Fruit fly (Drosophila melanogaster) whole organism, embryonic: ENCODE measurements around the gene Gdi.

Experiments
- B-H2 ChIP-seq: fragments of 200-800 bp; sonication (Bioruptor generic); optimal IDR thresholded peaks from 2 replicates; lab custom pipeline; 2018; ENCODE audit warnings: missing biosample characterization, mild to moderate bottlenecking, missing genetic modification characterization
- CG10979 ChIP-seq: fragments of 200-800 bp; sonication (Bioruptor generic); optimal IDR thresholded peaks from 2 replicates; lab custom pipeline; 2018; ENCODE audit warnings: missing biosample characterization, mild to moderate bottlenecking, missing genetic modification characterization, moderate library complexity
- CG11085 ChIP-seq: fragments of 200-800 bp; sonication (Bioruptor generic); IDR thresholded peaks from 2 replicates; pipeline ENCODE4 v1.3.6; 2022; ENCODE audit warnings: missing biosample characterization, missing genetic modification characterization
- CG11093 ChIP-seq: fragments of 200-800 bp; sonication (Bioruptor generic); IDR thresholded peaks from 3 replicates; pipeline ENCODE4 v1.3.6; 2022; ENCODE audit warnings: missing biosample characterization, missing genetic modification characterization
- CG11456 ChIP-seq: fragments of 200-800 bp; sonication (Bioruptor generic); IDR thresholded peaks from 3 replicates; pipeline ENCODE4 v1.3.6; 2022; ENCODE audit warnings: missing biosample characterization, missing genetic modification characterization
- CG1529 ChIP-seq: fragments of 200-800 bp; sonication (Bioruptor generic); optimal IDR thresholded peaks from 3 replicates; lab custom pipeline; 2018; ENCODE audit warnings: missing biosample characterization, missing genetic modification characterization
- CG17612 ChIP-seq: fragments of 200-800 bp; sonication (Bioruptor generic); IDR thresholded peaks from 2 replicates; pipeline ENCODE4 v1.3.6; 2022; ENCODE audit warnings: missing biosample characterization, missing genetic modification characterization
- CG1832 ChIP-seq: fragments of 200-800 bp; sonication (Bioruptor generic); optimal IDR thresholded peaks from 2 replicates; lab custom pipeline; 2017; ENCODE audit warnings: missing biosample characterization, mild to moderate bottlenecking, missing genetic modification characterization, inconsistent platforms
- CG18476 ChIP-seq: fragments of 200-800 bp; sonication (Bioruptor generic); optimal IDR thresholded peaks from 2 replicates; lab custom pipeline; 2016; ENCODE audit warnings: missing biosample characterization, mild to moderate bottlenecking, missing genetic modification characterization
- CG3726 ChIP-seq: fragments of 200-800 bp; sonication (Bioruptor generic); IDR thresholded peaks from 3 replicates; pipeline ENCODE4, ENCODE4 v1.3.6; 2022; ENCODE audit warnings: missing biosample characterization, missing genetic modification characterization
- CG3847 ChIP-seq: fragments of 200-800 bp; sonication (Bioruptor generic); IDR thresholded peaks from 2 replicates; pipeline ENCODE4 v1.3.6; 2022; ENCODE audit warnings: missing biosample characterization, missing genetic modification characterization
- CG3995 ChIP-seq: fragments of 200-800 bp; sonication (Bioruptor generic); optimal IDR thresholded peaks from 3 replicates; lab custom pipeline; 2016; ENCODE audit warnings: missing biosample characterization, missing genetic modification characterization
- CG4282 ChIP-seq: fragments of 200-800 bp; sonication (Bioruptor generic); optimal IDR thresholded peaks from 2 replicates; lab custom pipeline; 2016; ENCODE audit warnings: missing biosample characterization, missing genetic modification characterization
- CG7928 ChIP-seq: fragments of 200-800 bp; sonication (Bioruptor generic); optimal IDR thresholded peaks from 2 replicates; lab custom pipeline; 2017; ENCODE audit warnings: missing biosample characterization, mild to moderate bottlenecking, missing genetic modification characterization
- CG7987 ChIP-seq: fragments of 200-800 bp; sonication (Bioruptor generic); optimal IDR thresholded peaks from 2 replicates; lab custom pipeline; 2018; ENCODE audit warnings: missing biosample characterization, mild to moderate bottlenecking, missing genetic modification characterization, moderate library complexity
- CG8290 ChIP-seq, 3 experiments: fragments of 200-800 bp; sonication (Bioruptor generic); optimal IDR thresholded peaks; 2 replicates each; lab custom pipeline; 2016 to 2019; ENCODE audit warnings: missing biosample characterization in 3 of 3, missing genetic modification characterization in 3 of 3, mild to moderate bottlenecking in 2 of 3, moderate library complexity in 1 of 3
- CG8359 ChIP-seq: fragments of 200-800 bp; sonication (Bioruptor generic); optimal IDR thresholded peaks from 2 replicates; lab custom pipeline; 2017; ENCODE audit warnings: missing biosample characterization, mild to moderate bottlenecking, missing genetic modification characterization, borderline replicate concordance
- Ets97D ChIP-seq: fragments of 200-800 bp; sonication (Bioruptor generic); optimal IDR thresholded peaks from 3 replicates; lab custom pipeline; 2016; ENCODE audit warnings: missing biosample characterization, missing genetic modification characterization
- Hmx ChIP-seq: fragments of 200-800 bp; sonication (Bioruptor generic); optimal IDR thresholded peaks from 2 replicates; lab custom pipeline; 2016; ENCODE audit warnings: missing biosample characterization, missing genetic modification characterization
- Mad ChIP-seq: fragments of 200-800 bp; sonication (Bioruptor generic); optimal IDR thresholded peaks from 2 replicates; lab custom pipeline; 2016; ENCODE audit warnings: missing biosample characterization, missing genetic modification characterization
- Oli ChIP-seq: fragments of 200-800 bp; sonication (Bioruptor generic); optimal IDR thresholded peaks from 2 replicates; lab custom pipeline; 2018; ENCODE audit warnings: missing biosample characterization, mild to moderate bottlenecking, missing genetic modification characterization, moderate library complexity
- PHDP ChIP-seq: fragments of 200-800 bp; sonication (Bioruptor generic); optimal IDR thresholded peaks from 3 replicates; lab custom pipeline; 2018; ENCODE audit warnings: missing biosample characterization, mild to moderate bottlenecking, missing genetic modification characterization, moderate library complexity
- Pdp1 ChIP-seq, 2 experiments: fragments of 200-800 bp; sonication (Bioruptor generic); optimal IDR thresholded peaks; 3 replicates each; lab custom pipeline; 2016; ENCODE audit warnings: missing biosample characterization in 2 of 2, missing genetic modification characterization in 2 of 2, mild to moderate bottlenecking in 1 of 2, moderate library complexity in 1 of 2
- Rx ChIP-seq: fragments of 200-800 bp; sonication (Bioruptor generic); IDR thresholded peaks from 2 replicates; pipeline ENCODE4 v1.3.6; 2022; ENCODE audit warnings: missing biosample characterization, missing genetic modification characterization
- cg ChIP-seq: fragments of 200-800 bp; sonication (Bioruptor generic); optimal IDR thresholded peaks from 3 replicates; lab custom pipeline; 2019; ENCODE audit warnings: missing biosample characterization, mild to moderate bottlenecking, missing genetic modification characterization, moderate library complexity
- croc ChIP-seq: fragments of 200-800 bp; sonication (Bioruptor generic); conservative IDR thresholded peaks from 3 replicates; pipeline ENCODE4 v1.3.6; 2022; ENCODE audit warnings: missing biosample characterization, missing genetic modification characterization
- crp ChIP-seq, 2 experiments: fragments of 200-800 bp; sonication (Bioruptor generic); optimal IDR thresholded peaks; 2 replicates in 1 of 2; 3 replicates in 1 of 2; lab custom pipeline; 2017; ENCODE audit warnings: missing biosample characterization in 2 of 2, missing genetic modification characterization in 2 of 2, mild to moderate bottlenecking in 1 of 2, moderate library complexity in 1 of 2
- disco-r ChIP-seq: fragments of 200-800 bp; sonication (Bioruptor generic); optimal IDR thresholded peaks from 2 replicates; lab custom pipeline; 2016; ENCODE audit warnings: missing biosample characterization, missing genetic modification characterization
- fru ChIP-seq: fragments of >200 bp; optimal IDR thresholded peaks from 2 replicates; lab custom pipeline; 2017
- fu2 ChIP-seq: fragments of 200-800 bp; sonication (Bioruptor generic); optimal IDR thresholded peaks from 2 replicates; lab custom pipeline; 2016; ENCODE audit warnings: missing biosample characterization, missing genetic modification characterization
- gcm ChIP-seq: fragments of 200-800 bp; sonication (Bioruptor generic); optimal IDR thresholded peaks from 2 replicates; lab custom pipeline; 2019; ENCODE audit warnings: missing biosample characterization, mild to moderate bottlenecking, missing genetic modification characterization, moderate library complexity
- gro ChIP-seq: fragments of 200-800 bp; sonication (Bioruptor generic); optimal IDR thresholded peaks from 2 replicates; lab custom pipeline; 2016; ENCODE audit warnings: missing biosample characterization, missing genetic modification characterization
- luna ChIP-seq: fragments of 200-800 bp; sonication (Bioruptor generic); optimal IDR thresholded peaks from 2 replicates; lab custom pipeline; 2016; ENCODE audit warnings: missing biosample characterization, missing genetic modification characterization
- nau ChIP-seq: fragments of 200-800 bp; sonication (Bioruptor generic); optimal IDR thresholded peaks from 3 replicates; lab custom pipeline; 2017; ENCODE audit warnings: missing biosample characterization, mild to moderate bottlenecking, missing genetic modification characterization, missing genetic modification reagents
- nerfin-2 ChIP-seq: fragments of 200-800 bp; sonication (Bioruptor generic); IDR thresholded peaks from 2 replicates; pipeline ENCODE4 v1.3.6; 2022; ENCODE audit warnings: missing biosample characterization, missing genetic modification characterization; ENCODE audit not compliant: partially characterized antibody
- oc ChIP-seq: fragments of 200-800 bp; sonication (Bioruptor generic); optimal IDR thresholded peaks from 2 replicates; lab custom pipeline; 2018; ENCODE audit warnings: missing biosample characterization, mild to moderate bottlenecking, missing genetic modification characterization, moderate library complexity
- onecut ChIP-seq: fragments of 200-800 bp; sonication (Bioruptor generic); IDR thresholded peaks from 2 replicates; pipeline ENCODE4 v1.3.6; 2022; ENCODE audit warnings: missing biosample characterization, missing genetic modification characterization
- p53 ChIP-seq: fragments of 200-800 bp; sonication (Bioruptor generic); optimal IDR thresholded peaks from 2 replicates; lab custom pipeline; 2016; ENCODE audit warnings: missing biosample characterization, missing genetic modification characterization
- phol ChIP-seq: fragments of 200-800 bp; sonication (Bioruptor generic); optimal IDR thresholded peaks from 3 replicates; lab custom pipeline; 2018; ENCODE audit warnings: missing biosample characterization, mild to moderate bottlenecking, missing genetic modification characterization, moderate library complexity
- ro ChIP-seq: fragments of 200-800 bp; sonication (Bioruptor generic); IDR thresholded peaks from 2 replicates; pipeline ENCODE4 v1.3.6; 2022; ENCODE audit warnings: missing biosample characterization, missing genetic modification characterization
- schlank ChIP-seq: fragments of 200-800 bp; sonication (Bioruptor generic); optimal IDR thresholded peaks from 2 replicates; lab custom pipeline; 2018; ENCODE audit warnings: missing biosample characterization, mild to moderate bottlenecking, missing genetic modification characterization
- sd ChIP-seq: fragments of 200-800 bp; sonication (Bioruptor generic); optimal IDR thresholded peaks from 3 replicates; lab custom pipeline; 2018; ENCODE audit warnings: missing biosample characterization, mild to moderate bottlenecking, missing genetic modification characterization, moderate library complexity
- sim ChIP-seq: fragments of 200-800 bp; sonication (Bioruptor generic); IDR thresholded peaks from 2 replicates; pipeline ENCODE4 v1.3.6; 2022; ENCODE audit warnings: missing biosample characterization, missing genetic modification characterization
- slbo ChIP-seq: fragments of 200-800 bp; sonication (Bioruptor generic); IDR thresholded peaks from 2 replicates; pipeline ENCODE4 v1.3.6; 2022; ENCODE audit warnings: missing biosample characterization, missing genetic modification characterization
- sug ChIP-seq: fragments of 200-800 bp; optimal IDR thresholded peaks from 2 replicates; lab custom pipeline; 2019; ENCODE audit warnings: missing biosample characterization, mild to moderate bottlenecking, missing genetic modification characterization, moderate library complexity
- tgo ChIP-seq: fragments of 200-800 bp; sonication (Bioruptor generic); IDR thresholded peaks from 3 replicates; pipeline ENCODE4 v1.3.6; 2022; ENCODE audit warnings: missing biosample characterization, missing genetic modification characterization
- tio ChIP-seq: fragments of 200-800 bp; sonication (Bioruptor generic); optimal IDR thresholded peaks from 2 replicates; lab custom pipeline; 2017; ENCODE audit warnings: missing biosample characterization, missing genetic modification characterization, inconsistent platforms
- yki ChIP-seq: fragments of >200 bp; optimal IDR thresholded peaks from 3 replicates; lab custom pipeline; 2018
- z ChIP-seq: fragments of 200-800 bp; sonication (Bioruptor generic); IDR thresholded peaks from 3 replicates; pipeline ENCODE4 v1.3.6; 2022; ENCODE audit warnings: missing biosample characterization, missing genetic modification characterization
- zen ChIP-seq: fragments of 200-800 bp; sonication (Bioruptor generic); optimal IDR thresholded peaks from 3 replicates; lab custom pipeline; 2018; ENCODE audit warnings: missing biosample characterization, mild to moderate bottlenecking, missing genetic modification characterization, moderate library complexity

The Gdi gene

dm6 chr2L:9525719-9526118 lies 31.0 kb upstream of the Gdi start (continued):
- TF ChIP-seq CG17612 (GFP tag; lab: Robert Waterston, UW), result peak; percentile 49; the same call in 1 of the 2 replicates
- TF ChIP-seq CG3726 (GFP tag; lab: Robert Waterston, UW), result no peak; the same call in 2 of the 3 replicates
- no peak for TF ChIP-seq CG1832 (GFP tag; lab: Kevin White, UChicago)
- TF ChIP-seq Mad (GFP tag; lab: Kevin White, UChicago), result peak; percentile 75
- TF ChIP-seq disco-r (GFP tag; lab: Kevin White, UChicago), result peak; percentile 82
- TF ChIP-seq schlank, result peak; percentile 87
- peak; percentile 52 for TF ChIP-seq CG3847
- peak; percentile 81 for TF ChIP-seq CG8290 (GFP tag; optimal IDR thresholded peaks at IDR 0.05; lab: Kevin White, UChicago)
- peak; percentile 95 to 96 for TF ChIP-seq CG8290 (tag; optimal IDR thresholded peaks at IDR 0.05; lab: Kevin White, UChicago)
- TF ChIP-seq phol (tag; lab: Kevin White, UChicago), result peak; percentile 7
- TF ChIP-seq Oli (tag; lab: Kevin White, UChicago), result peak; percentile 30
- TF ChIP-seq CG3995 (GFP tag; lab: Kevin White, UChicago), result peak; percentile 25
- peak; percentile 53 for TF ChIP-seq fu2 (GFP tag; lab: Kevin White, UChicago)
- peak; percentile 86 for TF ChIP-seq B-H2 (GFP tag; lab: Kevin White, UChicago)
- peak; percentile 98 for TF ChIP-seq CG7987 (GFP tag; lab: Kevin White, UChicago)
- 0 out of 2 replicates have a peak, but pooled peaks have one; percentile 44 for TF ChIP-seq Rx (GFP tag; lab: Robert Waterston, UW)
- no peak for TF ChIP-seq ro (GFP tag; lab: Robert Waterston, UW)
- peak; percentile 88 for TF ChIP-seq gro (GFP tag; lab: Kevin White, UChicago)
- TF ChIP-seq CG11085 (GFP tag; lab: Robert Waterston, UW), result peak; percentile 59; the same call in 1 of the 2 replicates
- peak; percentile 95 for TF ChIP-seq nau (GFP tag; lab: Kevin White, UChicago)
- no peak for TF ChIP-seq yki
- peak; percentile 10 for TF ChIP-seq cg (GFP tag; lab: Kevin White, UChicago)
- peak; percentile 57; the same call in 2 of the 3 replicates for TF ChIP-seq tgo (GFP tag; lab: Robert Waterston, UW)
- peak; percentile 71 for TF ChIP-seq luna (GFP tag; lab: Kevin White, UChicago)
- TF ChIP-seq sug (tag; lab: Kevin White, UChicago), result peak; percentile 80
- peak; percentile 80 for TF ChIP-seq z (GFP tag; lab: Robert Waterston, UW)
- TF ChIP-seq nerfin-2, result no peak
- no peak for TF ChIP-seq slbo (GFP tag; lab: Robert Waterston, UW)
- TF ChIP-seq Hmx (GFP tag; lab: Kevin White, UChicago), result no peak
- TF ChIP-seq CG4282 (GFP tag; lab: Kevin White, UChicago), result peak; percentile 81
- TF ChIP-seq croc (GFP tag; lab: Robert Waterston, UW), result peak; percentile 34; the same call in 1 of the 3 replicates
- peak; percentile 78 for TF ChIP-seq CG11456
- peak in 1 of 2 experiments; percentile 17 for TF ChIP-seq crp (GFP tag; optimal IDR thresholded peaks at IDR 0.05; lab: Kevin White, UChicago)
- TF ChIP-seq CG8359 (GFP tag; lab: Kevin White, UChicago), result peak; percentile 77
- TF ChIP-seq CG18476 (GFP tag; lab: Kevin White, UChicago), result peak; percentile 77
- peak; percentile 90 for TF ChIP-seq PHDP
- TF ChIP-seq oc (tag; lab: Kevin White, UChicago), result peak; percentile 90
- peak; percentile 59 for TF ChIP-seq zen (tag; lab: Kevin White, UChicago)
- TF ChIP-seq sd (tag; lab: Kevin White, UChicago), result peak; percentile 89
- TF ChIP-seq CG1529 (GFP tag; lab: Kevin White, UChicago), result peak; percentile 90
- TF ChIP-seq tio (GFP tag; lab: Kevin White, UChicago), result peak; percentile 68
- TF ChIP-seq p53 (GFP tag; lab: Kevin White, UChicago), result peak; percentile 89
- TF ChIP-seq Pdp1 (GFP tag; optimal IDR thresholded peaks at IDR 0.05; lab: Kevin White, UChicago), result peak; percentile 75 to 87
- peak; percentile 84 for TF ChIP-seq onecut (GFP tag; lab: Robert Waterston, UW)
- peak; percentile 64 for TF ChIP-seq CG7928 (GFP tag; lab: Kevin White, UChicago)
- peak; percentile 54 for TF ChIP-seq CG10979 (tag; lab: Kevin White, UChicago)
- TF ChIP-seq sim (GFP tag; lab: Robert Waterston, UW), result peak; percentile 84
- TF ChIP-seq gcm (GFP tag; lab: Kevin White, UChicago), result peak; percentile 85
- TF ChIP-seq fru (lab: Kevin White, UChicago), result no peak
- peak; percentile 65; the same call in 1 of the 3 replicates for TF ChIP-seq CG11093 (GFP tag; lab: Robert Waterston, UW)
- TF ChIP-seq Ets97D (GFP tag; lab: Kevin White, UChicago), result peak; percentile 42
